Worm (Caenorhabditis elegans): ENCODE data around the gene B0334.13.
A peak's percentile ranks its signal among the peaks of the same experiment; 100 is the strongest.

Gene B0334.13

DNA sequence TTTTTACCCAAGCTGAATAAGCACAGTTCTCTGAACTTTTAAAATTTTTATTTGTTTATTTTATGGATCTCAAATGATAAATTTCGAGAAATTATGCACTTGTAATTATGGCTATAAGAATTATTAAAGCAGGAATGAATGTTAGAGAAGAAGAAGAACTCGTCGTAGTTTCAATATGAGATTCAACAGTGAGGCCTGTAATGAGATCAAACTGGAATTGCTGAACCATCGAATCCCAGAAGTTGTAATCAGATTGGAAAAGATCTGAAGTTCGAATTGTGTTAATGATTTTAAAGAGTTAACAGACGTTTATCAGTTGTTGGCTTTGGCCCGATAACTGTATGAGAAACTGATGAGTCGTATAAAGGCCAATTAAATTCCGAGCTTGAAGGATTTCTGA is 32.4 kb upstream of the B0334.13 start (continued):
- no peak for TF ChIP-seq D2030.7 (GFP tag; IDR thresholded peaks at IDR 0.05)
- no peak for TF ChIP-seq B0035.1 (tag; optimal IDR thresholded peaks at IDR 0.05)
- TF ChIP-seq madf-6 (GFP tag; IDR thresholded peaks at IDR 0.05): peak; percentile 67
- TF ChIP-seq Y79H2A.3 (GFP tag; conservative IDR thresholded peaks at IDR 0.05): peak; percentile 84; the same call in 1 of the 2 replicates
- TF ChIP-seq efl-1 (GFP tag; optimal IDR thresholded peaks at IDR 0.05): no peak
- TF ChIP-seq F10E7.11 (tag; optimal IDR thresholded peaks at IDR 0.05): no peak
- no peak for TF ChIP-seq nhr-27 (tag; optimal IDR thresholded peaks at IDR 0.05)
- TF ChIP-seq madf-3 (GFP tag; IDR thresholded peaks at IDR 0.05): peak; percentile 69; the same call in 1 of the 2 replicates

DNA sequence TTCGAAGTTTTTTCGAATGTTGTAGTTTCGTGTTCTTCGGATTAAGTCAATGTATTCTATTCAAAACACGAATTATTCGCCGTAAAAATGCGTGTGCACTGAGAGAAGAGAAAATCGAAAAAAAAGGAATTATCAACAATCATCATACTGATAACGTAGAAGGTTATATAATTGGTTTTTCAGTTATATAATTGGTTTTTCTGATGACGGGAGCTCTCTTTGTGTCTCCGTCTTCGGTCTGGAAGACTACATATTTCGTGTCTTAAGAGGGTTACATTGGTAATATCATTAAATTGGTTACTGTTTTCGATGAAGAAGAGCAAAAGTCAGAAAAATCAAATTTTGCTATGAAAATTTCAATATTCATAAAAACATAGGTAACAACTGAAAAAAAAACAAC is 28.2 kb upstream of the B0334.13 start:
- TF ChIP-seq attf-6 (GFP tag; IDR thresholded peaks at IDR 0.05) (no peak), nhr-80 (tag; optimal IDR thresholded peaks at IDR 0.05) (peak; percentile 55)

DNA sequence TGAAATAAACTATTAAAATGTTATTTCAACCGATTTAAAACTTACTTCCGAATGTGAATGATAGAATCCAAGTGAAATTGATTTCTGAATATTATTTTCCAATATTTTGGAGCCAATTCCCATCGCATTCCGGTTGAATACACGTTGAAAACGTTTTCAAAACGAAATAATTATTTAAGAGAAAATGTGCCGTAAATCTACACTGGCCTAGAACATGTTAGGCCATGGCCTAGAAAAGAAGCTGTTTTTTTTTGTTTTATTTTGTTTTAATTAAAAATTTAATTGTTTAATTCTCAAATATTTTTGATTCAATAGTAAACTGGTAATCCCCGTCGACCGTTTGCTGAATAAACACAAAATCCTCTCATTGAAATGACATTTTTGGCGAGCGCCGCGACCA is 24.2 kb upstream of the B0334.13 start:
- no peak for TF ChIP-seq madf-8 (GFP tag; conservative IDR thresholded peaks at IDR 0.05)
- no peak for TF ChIP-seq lin-35 (GFP tag; optimal IDR thresholded peaks at IDR 0.05)
- TF ChIP-seq cebp-1 (GFP tag; IDR thresholded peaks at IDR 0.05): no peak
- TF ChIP-seq cebp-1 (tag; optimal IDR thresholded peaks at IDR 0.05): no peak
- no peak for TF ChIP-seq atf-7 (tag; optimal IDR thresholded peaks at IDR 0.05)
- no peak for TF ChIP-seq egl-18 (GFP tag; IDR thresholded peaks at IDR 0.05)
- TF ChIP-seq ztf-6 (GFP tag; IDR thresholded peaks at IDR 0.05): no peak
- TF ChIP-seq lsl-1 (GFP tag; optimal IDR thresholded peaks at IDR 0.05): no peak
- no peak for TF ChIP-seq rpc-1 (optimal IDR thresholded peaks at IDR 0.05)
- no peak for TF ChIP-seq rpc-1 (tag; optimal IDR thresholded peaks at IDR 0.05)
- no peak for TF ChIP-seq ekl-4 (GFP tag; IDR thresholded peaks at IDR 0.05)
- TF ChIP-seq rcor-1 (GFP tag; IDR thresholded peaks at IDR 0.05): no peak
- TF ChIP-seq lir-1 (GFP tag; conservative IDR thresholded peaks at IDR 0.05): no peak

DNA sequence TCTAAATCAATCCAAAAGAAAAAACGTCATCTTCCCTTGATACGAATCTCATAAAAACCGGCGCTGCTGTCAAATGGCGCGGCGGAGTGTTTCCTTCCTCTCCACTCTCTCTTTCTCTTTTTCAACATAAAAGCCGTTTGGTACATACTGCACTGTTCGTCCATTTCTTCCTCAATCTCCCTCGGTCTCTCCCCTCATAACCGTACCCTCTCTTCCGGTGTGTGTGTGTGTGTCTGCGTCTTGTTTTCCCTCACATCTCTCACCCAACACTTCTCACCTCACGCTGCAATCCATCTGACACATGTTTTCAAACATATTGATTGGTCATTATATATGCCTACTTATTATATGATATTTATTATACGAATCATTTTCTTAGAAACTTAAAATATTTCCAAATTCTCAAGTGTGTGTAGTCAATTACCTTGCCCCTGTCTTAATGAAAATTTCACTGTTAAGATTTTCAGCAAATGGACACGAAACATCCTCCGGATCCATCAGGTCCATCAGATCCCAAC is 23.6 kb upstream of the B0334.13 start, which contains the start of the genes aars-1 and rga-1:
TSS of gene aars-1 (minus strand) at position 71 of the 518 bp plus-strand sequence.
TSS of gene rga-1 (plus strand) at position 468 of the 518 bp plus-strand sequence.
- TF ChIP-seq hmg-1.2 (GFP tag; IDR thresholded peaks at IDR 0.05) (peak; percentile 66; the same call in 1 of the 2 replicates), F57C9.4 (tag; optimal IDR thresholded peaks at IDR 0.05) (no peak), lin-54 (GFP tag; optimal IDR thresholded peaks at IDR 0.05) (peak; percentile 2), lin-35 (GFP tag; optimal IDR thresholded peaks at IDR 0.05) (no peak), B0035.1 (tag; optimal IDR thresholded peaks at IDR 0.05) (no peak), attf-5 (GFP tag; optimal IDR thresholded peaks at IDR 0.05) (peak; percentile 80), madf-10 (tag; optimal IDR thresholded peaks at IDR 0.05) (no peak), snpc-4 (GFP tag; optimal IDR thresholded peaks at IDR 0.05) (no peak), snpc-4 (tag; optimal IDR thresholded peaks at IDR 0.05) (peak in 3 of 4 experiments; percentile 18 to 39 (median 38)), aptf-2 (GFP tag; conservative IDR thresholded peaks at IDR 0.05) (no peak), let-526 (GFP tag; IDR thresholded peaks at IDR 0.05) (no peak), akir-1 (GFP tag; optimal IDR thresholded peaks at IDR 0.05) (no peak), ztf-3 (GFP tag; optimal IDR thresholded peaks at IDR 0.05) (no peak), egl-44 (GFP tag; IDR thresholded peaks at IDR 0.05) (no peak), Y56A3A.18 (GFP tag; IDR thresholded peaks at IDR 0.05) (no peak), nhr-120 (GFP tag; IDR thresholded peaks at IDR 0.05) (no peak), dox-1 (GFP tag; IDR thresholded peaks at IDR 0.05) (peak; percentile 86), tbp1 (GFP tag; optimal IDR thresholded peaks at IDR 0.05) (peak; percentile 31), nfyb-1 (GFP tag; IDR thresholded peaks at IDR 0.05) (peak; percentile 71), mel-28 (tag; optimal IDR thresholded peaks at IDR 0.05; ENCODE audit: borderline replicate concordance) (no peak), die-1 (tag; optimal IDR thresholded peaks at IDR 0.05) (no peak), bed-2 (GFP tag; IDR thresholded peaks at IDR 0.05) (no peak), ztf-28 (GFP tag; IDR thresholded peaks at IDR 0.05) (no peak), sea-2 (GFP tag; IDR thresholded peaks at IDR 0.05) (no peak), mcd-1 (GFP tag; IDR thresholded peaks at IDR 0.05) (0 out of 2 replicates have a peak, but pooled peaks have one; percentile 48)
